Worm (Caenorhabditis elegans) whole organism, L3 larva: ENCODE data around the gene F08A7.1.
A peak's percentile ranks its signal among the peaks of the same experiment; 100 is the strongest.

Experiments used
- R02D3.7 ChIP-seq: fragments of 150-350 bp; optimal IDR thresholded peaks from 2 replicates; lab custom pipeline; 2014; ENCODE audit warnings: missing biosample characterization, missing genetic modification characterization
- ZK546.5 ChIP-seq: sonication (generic microtip); optimal IDR thresholded peaks from 2 replicates; lab custom pipeline; 2017; ENCODE audit warnings: missing biosample characterization, missing genetic modification characterization
- aly-2 ChIP-seq: fragments of 150-350 bp; optimal IDR thresholded peaks from 2 replicates; lab custom pipeline; 2014; ENCODE audit warnings: missing biosample characterization, missing genetic modification characterization
- ama-1 ChIP-seq: fragments of 150-350 bp; optimal IDR thresholded peaks from 2 replicates; lab custom pipeline; 2018
- ceh-16 ChIP-seq: sonication (generic microtip); optimal IDR thresholded peaks from 2 replicates; lab custom pipeline; 2017; ENCODE audit warnings: missing biosample characterization, missing genetic modification characterization
- ceh-28 ChIP-seq: fragments of 150-350 bp; optimal IDR thresholded peaks from 2 replicates; lab custom pipeline; 2014; ENCODE audit warnings: missing biosample characterization, missing genetic modification reagents, missing genetic modification characterization
- ceh-82 ChIP-seq: fragments of 150-350 bp; optimal IDR thresholded peaks from 2 replicates; lab custom pipeline; 2014; ENCODE audit warnings: missing biosample characterization, missing genetic modification characterization
- ceh-9 ChIP-seq: sonication (generic microtip); optimal IDR thresholded peaks from 2 replicates; lab custom pipeline; 2018; ENCODE audit warnings: missing biosample characterization, missing genetic modification characterization
- egl-27 ChIP-seq: sonication (generic microtip); optimal IDR thresholded peaks from 4 replicates; lab custom pipeline; 2017; ENCODE audit warnings: missing biosample characterization, missing genetic modification reagents, missing genetic modification characterization
- elt-1 ChIP-seq: fragments of 150-350 bp; optimal IDR thresholded peaks from 2 replicates; lab custom pipeline; 2014; ENCODE audit warnings: missing biosample characterization, missing genetic modification characterization
- elt-2 ChIP-seq: sonication (generic microtip); optimal IDR thresholded peaks from 2 replicates; lab custom pipeline; 2016; ENCODE audit warnings: missing genetic modification reagents, mild to moderate bottlenecking, missing genetic modification characterization, missing compliant biosample characterization
- fkh-10 ChIP-seq: sonication (generic microtip); optimal IDR thresholded peaks from 2 replicates; lab custom pipeline; 2017; ENCODE audit warnings: missing biosample characterization, missing genetic modification reagents, missing genetic modification characterization
- fos-1 ChIP-seq: fragments of 150-350 bp; optimal IDR thresholded peaks from 2 replicates; lab custom pipeline; 2014; ENCODE audit warnings: missing biosample characterization, missing genetic modification characterization
- jun-1 ChIP-seq: fragments of 150-350 bp; optimal IDR thresholded peaks from 2 replicates; lab custom pipeline; 2014; ENCODE audit warnings: missing biosample characterization, missing genetic modification reagents, missing genetic modification characterization
- lin-15B ChIP-seq: fragments of 150-350 bp; optimal IDR thresholded peaks from 2 replicates; lab custom pipeline; 2014; ENCODE audit warnings: missing biosample characterization, missing genetic modification characterization
- lin-39 ChIP-seq: fragments of 150-350 bp; optimal IDR thresholded peaks from 2 replicates; lab custom pipeline; 2018; ENCODE audit warnings: missing biosample characterization, missing genetic modification reagents, missing genetic modification characterization
- lsy-12 ChIP-seq: sonication (generic microtip); optimal IDR thresholded peaks from 2 replicates; lab custom pipeline; 2016; ENCODE audit warnings: mild to moderate bottlenecking, missing genetic modification characterization, missing compliant biosample characterization
- mdl-1 ChIP-seq: fragments of 150-350 bp; optimal IDR thresholded peaks from 2 replicates; lab custom pipeline; 2014; ENCODE audit warnings: missing biosample characterization, missing genetic modification characterization
- nfya-1 ChIP-seq: sonication (generic microtip); optimal IDR thresholded peaks from 2 replicates; lab custom pipeline; 2017; ENCODE audit warnings: missing genetic modification characterization, mild to moderate bottlenecking, missing compliant biosample characterization, antibody characterized with exemption, moderate library complexity; ENCODE audit not compliant: insufficient read depth
- nhr-11 ChIP-seq: fragments of 150-350 bp; optimal IDR thresholded peaks from 2 replicates; lab custom pipeline; 2014; ENCODE audit warnings: missing biosample characterization, missing genetic modification characterization
- nhr-23 ChIP-seq: fragments of 150-350 bp; optimal IDR thresholded peaks from 2 replicates; lab custom pipeline; 2014; ENCODE audit warnings: missing biosample characterization, missing genetic modification reagents, missing genetic modification characterization
- nhr-237 ChIP-seq: fragments of 150-350 bp; optimal IDR thresholded peaks from 2 replicates; lab custom pipeline; 2014; ENCODE audit warnings: missing biosample characterization, missing genetic modification characterization
- nhr-25 ChIP-seq: sonication (generic microtip); optimal IDR thresholded peaks from 2 replicates; lab custom pipeline; 2017; ENCODE audit warnings: missing biosample characterization, missing genetic modification characterization
- nhr-28 ChIP-seq: fragments of 150-350 bp; optimal IDR thresholded peaks from 2 replicates; lab custom pipeline; 2014; ENCODE audit warnings: missing biosample characterization, missing genetic modification characterization
- nhr-77 ChIP-seq: fragments of 150-350 bp; optimal IDR thresholded peaks from 2 replicates; lab custom pipeline; 2014; ENCODE audit warnings: missing biosample characterization, missing genetic modification characterization
- pha-4 ChIP-seq: fragments of 150-350 bp; optimal IDR thresholded peaks from 2 replicates; lab custom pipeline; 2014; ENCODE audit warnings: missing biosample characterization, missing genetic modification reagents, missing genetic modification characterization
- pqm-1 ChIP-seq: fragments of 150-350 bp; optimal IDR thresholded peaks from 2 replicates; lab custom pipeline; 2017; ENCODE audit warnings: missing biosample characterization, missing genetic modification characterization, inconsistent platforms
- skn-1 ChIP-seq: fragments of 150-350 bp; optimal IDR thresholded peaks from 2 replicates; lab custom pipeline; 2014; ENCODE audit warnings: missing biosample characterization, missing genetic modification characterization
- snpc-4 ChIP-seq: fragments of 150-350 bp; optimal IDR thresholded peaks from 2 replicates; lab custom pipeline; 2014; ENCODE audit warnings: missing biosample characterization, missing genetic modification characterization
- tbx-2 ChIP-seq: sonication (generic microtip); optimal IDR thresholded peaks from 2 replicates; lab custom pipeline; 2016; ENCODE audit warnings: mild to moderate bottlenecking, missing genetic modification characterization, missing compliant biosample characterization
- unc-62 ChIP-seq: fragments of 150-350 bp; sonication (generic microtip); optimal IDR thresholded peaks from 4 replicates; lab custom pipeline; 2014; ENCODE audit warnings: missing biosample characterization, missing genetic modification reagents, missing genetic modification characterization
- zag-1 ChIP-seq: fragments of 150-350 bp; optimal IDR thresholded peaks from 2 replicates; lab custom pipeline; 2014; ENCODE audit warnings: missing biosample characterization, missing genetic modification characterization
- ztf-11 ChIP-seq: fragments of 150-350 bp; optimal IDR thresholded peaks from 2 replicates; lab custom pipeline; 2014; ENCODE audit warnings: missing biosample characterization, missing genetic modification characterization

F08A7.1 gene

DNA sequence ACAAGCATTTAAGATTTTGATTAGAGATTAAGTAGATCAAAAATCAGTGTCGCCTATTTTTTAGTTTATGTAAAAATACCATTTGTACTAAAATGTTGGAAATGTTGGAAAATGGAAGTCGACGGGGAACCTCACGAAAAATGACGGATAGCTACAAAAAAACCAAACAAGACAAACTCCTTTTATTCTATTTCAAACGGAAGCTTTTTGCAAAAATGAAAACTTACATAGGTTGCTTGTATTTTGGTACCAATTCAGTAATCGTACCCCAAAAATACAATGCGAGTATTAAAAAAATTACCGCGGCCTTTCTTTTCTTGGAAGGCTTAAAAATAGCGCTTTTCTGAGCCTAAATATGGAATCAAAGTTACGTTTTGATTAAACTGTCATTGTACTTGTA is 13.6 kb downstream of the F08A7.1 start:
- no peak for TF ChIP-seq fos-1 (tag; lab: Kevin White, UChicago)
- no peak for TF ChIP-seq lsy-12 (tag; lab: Kevin White, UChicago)
- no peak for TF ChIP-seq jun-1 (tag; lab: Kevin White, UChicago)
- no peak for TF ChIP-seq nhr-23
- no peak for TF ChIP-seq zag-1
- TF ChIP-seq ceh-16 (tag; lab: Kevin White, UChicago), result no peak
- TF ChIP-seq snpc-4 (tag; lab: Kevin White, UChicago), result no peak

DNA sequence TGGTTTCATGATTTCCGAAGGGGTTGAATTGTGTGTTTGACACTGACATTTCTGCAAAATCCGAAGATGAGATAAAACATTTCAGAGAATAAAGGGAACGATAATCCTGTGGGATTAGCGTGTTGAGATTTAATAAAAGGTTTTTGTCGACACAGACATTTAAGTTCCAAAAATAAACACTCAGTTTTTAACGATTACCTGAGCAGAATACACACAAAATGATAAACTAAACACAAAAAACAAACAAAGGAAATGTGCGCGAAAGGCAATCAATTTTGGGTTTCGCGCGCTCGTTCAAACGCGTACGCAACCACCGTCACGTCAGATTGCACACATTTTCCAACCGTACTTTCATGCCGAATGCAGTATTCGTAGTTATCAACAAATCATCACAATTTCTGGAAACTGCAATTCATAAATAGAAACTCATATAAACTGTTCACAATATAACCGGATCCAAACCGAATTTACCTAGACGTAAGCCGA is 20.9 kb downstream of the F08A7.1 start, which contains the start of gene rif-1.1:
TSS of gene rif-1.1 (minus strand) at position 51 of the 486 bp plus-strand sequence.
- TF ChIP-seq nhr-25 (tag; lab: Kevin White, UChicago), result peak; percentile 10
- TF ChIP-seq nhr-11, result no peak
- peak; percentile 36 for TF ChIP-seq elt-2 (tag; lab: Kevin White, UChicago)
- TF ChIP-seq mdl-1 (tag; lab: Kevin White, UChicago), result no peak
- TF ChIP-seq nhr-23, result peak; percentile 18
- TF ChIP-seq lsy-12 (tag; lab: Kevin White, UChicago), result no peak
- peak; percentile 92 for TF ChIP-seq pha-4 (tag; lab: Kevin White, UChicago)
- TF ChIP-seq lin-39, result peak; percentile 45
- TF ChIP-seq ceh-9 (tag; lab: Kevin White, UChicago), result no peak
- no peak for TF ChIP-seq aly-2 (tag; lab: Kevin White, UChicago)
- no peak for TF ChIP-seq ZK546.5
- no peak for TF ChIP-seq ceh-16 (tag; lab: Kevin White, UChicago)
- no peak for TF ChIP-seq skn-1 (tag; lab: Kevin White, UChicago)
- TF ChIP-seq elt-1 (tag; lab: Kevin White, UChicago), result no peak
- no peak for TF ChIP-seq nhr-77 (tag; lab: Kevin White, UChicago)
- peak; percentile 65 for TF ChIP-seq nfya-1 (tag; lab: Kevin White, UChicago)
- TF ChIP-seq lin-15B (tag; lab: Kevin White, UChicago), result peak; percentile 27
- TF ChIP-seq ztf-11 (tag; lab: Kevin White, UChicago), result no peak

ce11 chrIV:17463108-17463608 is 22.8 kb downstream of the F08A7.1 start, which contains the start of gene F11E6.10:
Gene F11E6.10, minus strand, starts transcription at chrIV:17463158.
- TF ChIP-seq nhr-23, result no peak
- TF ChIP-seq elt-2 (tag; lab: Kevin White, UChicago), result no peak
- no peak for TF ChIP-seq ceh-16 (tag; lab: Kevin White, UChicago)
- TF ChIP-seq R02D3.7 (tag; lab: Kevin White, UChicago), result no peak
- no peak for TF ChIP-seq aly-2 (tag; lab: Kevin White, UChicago)
- TF ChIP-seq tbx-2 (tag; lab: Kevin White, UChicago), result no peak
- no peak for TF ChIP-seq fkh-10 (GFP tag; lab: Kevin White, UChicago)
- no peak for TF ChIP-seq ceh-82 (tag; lab: Kevin White, UChicago)
- TF ChIP-seq nhr-237 (tag; lab: Kevin White, UChicago), result no peak
- no peak for TF ChIP-seq ztf-11 (tag; lab: Kevin White, UChicago)
- no peak for TF ChIP-seq nhr-77 (tag; lab: Kevin White, UChicago)
- TF ChIP-seq nfya-1 (tag; lab: Kevin White, UChicago), result no peak
- TF ChIP-seq, all 47 proteins: peak for 0

DNA sequence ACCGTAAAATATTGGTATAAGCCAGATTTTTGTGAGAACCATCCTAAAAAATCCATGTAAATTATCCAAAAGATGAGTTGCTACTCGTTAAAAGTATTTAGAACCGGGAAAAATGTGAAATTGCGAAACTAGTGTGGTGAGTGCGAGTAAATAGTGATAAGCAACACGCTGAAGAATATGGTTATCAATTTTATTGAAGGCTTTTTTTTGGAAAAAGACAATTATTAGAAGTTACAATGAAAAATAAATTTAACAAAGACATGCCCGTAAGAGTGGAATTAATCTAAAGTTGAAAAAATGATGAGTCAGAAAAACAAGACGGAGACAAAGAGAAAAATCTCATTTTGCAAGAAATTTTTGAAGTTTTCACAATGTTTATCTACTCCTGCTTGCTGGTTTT is 25.5 kb downstream of the F08A7.1 start, which contains the start of gene F11E6.6:
TSS of gene F11E6.6 (minus strand) at position 101 of the 400 bp plus-strand sequence.
- TF ChIP-seq nhr-28 (tag; lab: Kevin White, UChicago) (no peak), egl-27 (tag; lab: Kevin White, UChicago) (no peak), pha-4 (tag; lab: Kevin White, UChicago) (peak; percentile 27), elt-2 (tag; lab: Kevin White, UChicago) (peak; percentile 38), nfya-1 (tag; lab: Kevin White, UChicago) (no peak), pqm-1 (tag; lab: Kevin White, UChicago) (peak; percentile 21), nhr-77 (tag; lab: Kevin White, UChicago) (no peak), fos-1 (tag; lab: Kevin White, UChicago) (no peak), fkh-10 (GFP tag; lab: Kevin White, UChicago) (no peak)

- TF ChIP-seq zag-1 (no peak), pqm-1 (tag; lab: Kevin White, UChicago) (peak; percentile 95), lin-15B (tag; lab: Kevin White, UChicago) (no peak), unc-62 (GFP tag; lab: Kevin White, UChicago) (no peak), mdl-1 (tag; lab: Kevin White, UChicago) (no peak), nhr-23 (no peak), ama-1 (lab: Kevin White, UChicago) (no peak), ZK546.5 (no peak), elt-2 (tag; lab: Kevin White, UChicago) (peak; percentile 95), ztf-11 (tag; lab: Kevin White, UChicago) (no peak), fos-1 (tag; lab: Kevin White, UChicago) (no peak), ceh-82 (tag; lab: Kevin White, UChicago) (no peak), ceh-28 (tag; lab: Kevin White, UChicago) (no peak), nhr-28 (tag; lab: Kevin White, UChicago) (no peak), ceh-9 (tag; lab: Kevin White, UChicago) (no peak), tbx-2 (tag; lab: Kevin White, UChicago) (no peak)
Measured at ce11 chrIV:17467325-17467724, 26.9 kb downstream of the F08A7.1 start, which contains the start of gene elo-2. Gene elo-2, minus strand, starts transcription at chrIV:17467408.
